Worm (Caenorhabditis elegans) whole organism, L1 larva: ENCODE results near the gene glb-29.

Experiments used
- C04F5.9 ChIP-seq: sonication (generic microtip); optimal IDR thresholded peaks from 2 replicates; lab custom pipeline; 2016; ENCODE audit warnings: missing genetic modification characterization, missing compliant biosample characterization
- C16A3.4 ChIP-seq: fragments of 150-350 bp; optimal IDR thresholded peaks from 2 replicates; lab custom pipeline; 2014; ENCODE audit warnings: missing biosample characterization, missing genetic modification characterization
- C34B4.2 ChIP-seq: sonication (generic microtip); optimal IDR thresholded peaks from 2 replicates; lab custom pipeline; 2017; ENCODE audit warnings: mild to moderate bottlenecking, missing genetic modification characterization, missing compliant biosample characterization
- alr-1 ChIP-seq: fragments of 200-800 bp; sonication (Bioruptor generic); optimal IDR thresholded peaks from 2 replicates; lab custom pipeline; 2018; ENCODE audit warnings: borderline replicate concordance, mild to moderate bottlenecking, missing genetic modification characterization, missing compliant biosample characterization
- aly-2 ChIP-seq: fragments of 150-350 bp; optimal IDR thresholded peaks from 2 replicates; lab custom pipeline; 2014; ENCODE audit warnings: missing biosample characterization, missing genetic modification characterization
- ama-1 ChIP-seq: fragments of 150-350 bp; optimal IDR thresholded peaks from 2 replicates; lab custom pipeline; 2014
- ceh-63 ChIP-seq: fragments of 200-800 bp; sonication (Bioruptor generic); optimal IDR thresholded peaks from 2 replicates; lab custom pipeline; 2018; ENCODE audit warnings: mild to moderate bottlenecking, missing genetic modification characterization, missing compliant biosample characterization
- ceh-8 ChIP-seq: fragments of 200-800 bp; sonication (Bioruptor generic); optimal IDR thresholded peaks from 2 replicates; lab custom pipeline; 2018; ENCODE audit warnings: mild to moderate bottlenecking, missing genetic modification characterization, moderate library complexity, missing compliant biosample characterization
- ceh-82 ChIP-seq, 3 experiments: fragments of 150-350 bp in 1 of 3; sonication (generic microtip) in 2 of 3; optimal IDR thresholded peaks; 2 replicates each; lab custom pipeline; 2014 to 2017; ENCODE audit warnings: missing biosample characterization in 3 of 3, missing genetic modification characterization in 3 of 3
- ceh-90 ChIP-seq: sonication (generic microtip); optimal IDR thresholded peaks from 2 replicates; lab custom pipeline; 2016; ENCODE audit warnings: missing genetic modification characterization, missing compliant biosample characterization
- ces-1 ChIP-seq: fragments of 150-350 bp; optimal IDR thresholded peaks from 2 replicates; lab custom pipeline; 2014; ENCODE audit warnings: missing biosample characterization, missing genetic modification reagents, missing genetic modification characterization
- dsc-1 ChIP-seq: sonication (generic microtip); optimal IDR thresholded peaks from 2 replicates; lab custom pipeline; 2016; ENCODE audit warnings: mild to moderate bottlenecking, missing genetic modification characterization, missing compliant biosample characterization
- efl-1 ChIP-seq, 4 experiments: fragments of 150-350 bp; optimal IDR thresholded peaks in 3 of 4; peaks in 1 of 4; 1 replicate in 1 of 4; 2 replicates in 3 of 4; lab custom pipeline; 2014; ENCODE audit warnings: missing biosample characterization in 2 of 4, missing genetic modification characterization in 2 of 4, missing genetic modification reagents in 2 of 4
- efl-3 ChIP-seq: fragments of 200-800 bp; sonication (Bioruptor generic); optimal IDR thresholded peaks from 2 replicates; lab custom pipeline; 2018; ENCODE audit warnings: mild to moderate bottlenecking, missing genetic modification characterization, missing compliant biosample characterization
- egl-27 ChIP-seq, 2 experiments: fragments of 150-350 bp in 1 of 2; sonication (generic microtip); optimal IDR thresholded peaks; 3 replicates each; lab custom pipeline; 2017 to 2018; ENCODE audit warnings: missing biosample characterization in 2 of 2, missing genetic modification characterization in 2 of 2, missing genetic modification reagents in 2 of 2
- ets-5 ChIP-seq: fragments of 200-800 bp; sonication (Bioruptor generic); IDR thresholded peaks from 2 replicates; pipeline ENCODE4 v1.3.6; 2022; ENCODE audit warnings: missing genetic modification characterization, missing compliant biosample characterization
- fkh-4 ChIP-seq: sonication (generic microtip); optimal IDR thresholded peaks from 2 replicates; lab custom pipeline; 2016; ENCODE audit warnings: missing compliant biosample characterization, missing genetic modification characterization, borderline replicate concordance
- fkh-8 ChIP-seq: sonication (generic microtip); optimal IDR thresholded peaks from 2 replicates; lab custom pipeline; 2016; ENCODE audit warnings: mild to moderate bottlenecking, missing genetic modification characterization, missing compliant biosample characterization
- grh-1 ChIP-seq: fragments of 200-800 bp; sonication (Bioruptor generic); IDR thresholded peaks from 2 replicates; pipeline ENCODE4 v1.3.6; 2022; ENCODE audit warnings: missing genetic modification reagents, missing genetic modification characterization, missing compliant biosample characterization
- hpl-2 ChIP-seq: fragments of 150-350 bp; optimal IDR thresholded peaks from 2 replicates; lab custom pipeline; 2014; ENCODE audit warnings: missing biosample characterization, missing genetic modification reagents, missing genetic modification characterization
- irx-1 ChIP-seq: sonication (generic microtip); optimal IDR thresholded peaks from 2 replicates; lab custom pipeline; 2016; ENCODE audit warnings: missing genetic modification characterization, missing compliant biosample characterization
- isw-1 ChIP-seq: fragments of 200-800 bp; sonication (Bioruptor generic); IDR thresholded peaks from 2 replicates; pipeline ENCODE4 v1.3.6; 2022; ENCODE audit warnings: missing genetic modification characterization, missing compliant biosample characterization
- jun-1 ChIP-seq: fragments of 150-350 bp; optimal IDR thresholded peaks from 2 replicates; lab custom pipeline; 2014; ENCODE audit warnings: missing biosample characterization, missing genetic modification reagents, missing genetic modification characterization
- lin-13 ChIP-seq: fragments of 150-350 bp; optimal IDR thresholded peaks from 2 replicates; lab custom pipeline; 2014; ENCODE audit warnings: missing biosample characterization, missing genetic modification reagents, missing genetic modification characterization
- lin-14 ChIP-seq: fragments of 200-800 bp; sonication (Bioruptor generic); optimal IDR thresholded peaks from 2 replicates; lab custom pipeline; 2018; ENCODE audit warnings: mild to moderate bottlenecking, missing genetic modification characterization, moderate library complexity, missing compliant biosample characterization
- lin-15B ChIP-seq: fragments of 150-350 bp; sonication (generic microtip); optimal IDR thresholded peaks from 3 replicates; lab custom pipeline; 2014; ENCODE audit warnings: missing biosample characterization, missing genetic modification characterization
- lin-39 ChIP-seq: fragments of 150-350 bp; optimal IDR thresholded peaks from 2 replicates; lab custom pipeline; 2014; ENCODE audit warnings: missing biosample characterization, missing genetic modification reagents, missing genetic modification characterization
- mab-9 ChIP-seq: fragments of 200-800 bp; sonication (Bioruptor generic); IDR thresholded peaks from 2 replicates; pipeline ENCODE4 v1.3.6; 2022; ENCODE audit warnings: missing genetic modification reagents, missing genetic modification characterization, missing compliant biosample characterization
- mef-2 ChIP-seq: fragments of 150-350 bp; optimal IDR thresholded peaks from 2 replicates; lab custom pipeline; 2014; ENCODE audit warnings: missing biosample characterization, missing genetic modification characterization
- nhr-28 ChIP-seq: fragments of 150-350 bp; optimal IDR thresholded peaks from 2 replicates; lab custom pipeline; 2014; ENCODE audit warnings: missing biosample characterization, missing genetic modification characterization
- nhr-47 ChIP-seq: sonication (generic microtip); optimal IDR thresholded peaks from 2 replicates; lab custom pipeline; 2016; ENCODE audit warnings: mild to moderate bottlenecking, missing genetic modification characterization, moderate library complexity, missing compliant biosample characterization
- nhr-71 ChIP-seq: sonication (generic microtip); optimal IDR thresholded peaks from 2 replicates; lab custom pipeline; 2016; ENCODE audit warnings: mild to moderate bottlenecking, missing genetic modification characterization, moderate library complexity, missing compliant biosample characterization
- nhr-76 ChIP-seq: sonication (generic microtip); optimal IDR thresholded peaks from 2 replicates; lab custom pipeline; 2017; ENCODE audit warnings: missing biosample characterization, missing genetic modification characterization
- nhr-77 ChIP-seq: fragments of 150-350 bp; optimal IDR thresholded peaks from 2 replicates; lab custom pipeline; 2014; ENCODE audit warnings: missing biosample characterization, missing genetic modification characterization
- nhr-90 ChIP-seq: sonication (generic microtip); optimal IDR thresholded peaks from 2 replicates; lab custom pipeline; 2016; ENCODE audit warnings: mild to moderate bottlenecking, missing genetic modification characterization, missing compliant biosample characterization; ENCODE audit not compliant: poor library complexity
- rnt-1 ChIP-seq: sonication (generic microtip); optimal IDR thresholded peaks from 2 replicates; lab custom pipeline; 2016; ENCODE audit warnings: mild to moderate bottlenecking, missing genetic modification characterization, moderate library complexity, missing compliant biosample characterization
- skn-1 ChIP-seq: fragments of 150-350 bp; optimal IDR thresholded peaks from 2 replicates; lab custom pipeline; 2014; ENCODE audit warnings: missing biosample characterization, missing genetic modification characterization
- sox-4 ChIP-seq: sonication (generic microtip); optimal IDR thresholded peaks from 2 replicates; lab custom pipeline; 2016; ENCODE audit warnings: missing genetic modification characterization, missing compliant biosample characterization
- sptf-1 ChIP-seq: fragments of 150-350 bp; optimal IDR thresholded peaks from 2 replicates; lab custom pipeline; 2014; ENCODE audit warnings: missing biosample characterization, missing genetic modification characterization
- sup-37 ChIP-seq: fragments of 200-800 bp; sonication (Bioruptor generic); optimal IDR thresholded peaks from 2 replicates; lab custom pipeline; 2018; ENCODE audit warnings: mild to moderate bottlenecking, missing genetic modification characterization, missing compliant biosample characterization
- tlp-1 ChIP-seq: fragments of 150-350 bp; optimal IDR thresholded peaks from 2 replicates; lab custom pipeline; 2014; ENCODE audit warnings: missing biosample characterization, missing genetic modification characterization
- unc-130 ChIP-seq: fragments of 150-350 bp; optimal IDR thresholded peaks from 2 replicates; lab custom pipeline; 2017; ENCODE audit warnings: missing biosample characterization, missing genetic modification characterization, inconsistent platforms
- unc-30 ChIP-seq: sonication (generic microtip); optimal IDR thresholded peaks from 2 replicates; lab custom pipeline; 2017; ENCODE audit warnings: missing biosample characterization, missing genetic modification characterization
- unc-86 ChIP-seq: sonication (generic microtip); optimal IDR thresholded peaks from 2 replicates; lab custom pipeline; 2016; ENCODE audit warnings: missing genetic modification characterization, missing compliant biosample characterization
- unc-98 ChIP-seq: fragments of 200-800 bp; sonication (Bioruptor generic); IDR thresholded peaks from 2 replicates; pipeline ENCODE4 v1.3.6; 2022; ENCODE audit warnings: missing genetic modification characterization, missing compliant biosample characterization
- ztf-11 ChIP-seq, 2 experiments: sonication (generic microtip); optimal IDR thresholded peaks; 2 replicates each; lab custom pipeline; 2016 to 2017; ENCODE audit warnings: missing genetic modification characterization in 2 of 2, missing biosample characterization in 1 of 2, missing compliant biosample characterization in 1 of 2

The glb-29 gene

DNA sequence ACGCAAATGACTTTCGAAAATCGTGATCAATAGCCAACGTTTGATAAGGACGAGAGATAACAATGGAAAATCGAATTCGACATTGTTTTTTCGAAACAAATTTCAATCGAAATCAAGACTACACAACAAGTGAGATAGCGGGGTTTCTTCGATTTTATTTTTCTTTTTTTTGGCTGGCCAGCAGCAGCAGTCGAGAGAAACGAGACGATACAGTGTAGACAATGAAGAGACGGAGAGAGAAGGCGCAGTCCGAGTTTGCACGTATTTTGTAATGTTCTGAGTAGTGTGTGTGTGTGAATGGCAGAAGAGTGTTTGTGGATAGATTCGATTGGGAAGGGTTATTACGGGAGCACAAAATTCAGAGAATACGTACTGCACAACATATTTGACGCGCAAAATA, 31.3 kb downstream of the glb-29 start (continued):
- TF ChIP-seq grh-1 (GFP tag; lab: Robert Waterston, UW) (no peak), ceh-90 (tag; lab: Kevin White, UChicago) (no peak), efl-3 (GFP tag; lab: Kevin White, UChicago) (no peak), fkh-4 (tag; lab: Kevin White, UChicago) (no peak), sup-37 (no peak), ceh-82 (tag; optimal IDR thresholded peaks at IDR 0.05; lab: Kevin White, UChicago) (peak in 1 of 3 experiments; percentile 54), rnt-1 (tag; lab: Kevin White, UChicago) (no peak), mef-2 (tag; lab: Kevin White, UChicago) (no peak), alr-1 (no peak)

DNA sequence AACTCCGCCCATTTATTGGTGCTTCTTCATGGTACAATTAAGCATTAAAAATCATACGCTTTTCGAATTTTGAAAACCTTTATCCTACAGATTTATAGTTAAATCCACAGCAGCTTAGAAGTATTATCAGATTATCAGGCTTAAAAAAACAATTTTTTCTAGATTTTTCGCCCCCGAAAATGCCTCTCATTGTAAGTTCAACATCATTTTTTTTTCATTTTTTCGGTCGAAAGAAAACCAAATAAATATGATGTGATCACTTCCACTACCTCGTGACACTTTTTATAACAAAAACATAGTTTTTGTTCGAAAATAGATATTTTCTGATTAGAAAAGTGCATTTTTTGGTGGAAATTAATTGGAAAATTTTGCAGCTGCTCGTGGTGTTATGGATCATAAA, 32.2 kb downstream of the glb-29 start:
- TF ChIP-seq unc-30 (tag; lab: Kevin White, UChicago) (no peak), grh-1 (GFP tag; lab: Robert Waterston, UW) (no peak), fkh-8 (tag; lab: Kevin White, UChicago) (no peak), nhr-71 (tag; lab: Kevin White, UChicago) (peak; percentile 1), jun-1 (tag; lab: Kevin White, UChicago) (no peak), sptf-1 (tag; lab: Kevin White, UChicago) (no peak), dsc-1 (tag; lab: Kevin White, UChicago) (peak; percentile 33), lin-39 (tag; lab: Kevin White, UChicago) (no peak), nhr-47 (tag; lab: Kevin White, UChicago) (no peak), C04F5.9 (tag; lab: Kevin White, UChicago) (no peak), efl-1 (optimal IDR thresholded peaks at IDR 0.05; lab: Kevin White, UChicago) (no peak), efl-1 (GFP tag; optimal IDR thresholded peaks at IDR 0.05 in 1 of 2; lab: Kevin White, UChicago) (peak in 1 of 2 experiments; percentile 5)

DNA sequence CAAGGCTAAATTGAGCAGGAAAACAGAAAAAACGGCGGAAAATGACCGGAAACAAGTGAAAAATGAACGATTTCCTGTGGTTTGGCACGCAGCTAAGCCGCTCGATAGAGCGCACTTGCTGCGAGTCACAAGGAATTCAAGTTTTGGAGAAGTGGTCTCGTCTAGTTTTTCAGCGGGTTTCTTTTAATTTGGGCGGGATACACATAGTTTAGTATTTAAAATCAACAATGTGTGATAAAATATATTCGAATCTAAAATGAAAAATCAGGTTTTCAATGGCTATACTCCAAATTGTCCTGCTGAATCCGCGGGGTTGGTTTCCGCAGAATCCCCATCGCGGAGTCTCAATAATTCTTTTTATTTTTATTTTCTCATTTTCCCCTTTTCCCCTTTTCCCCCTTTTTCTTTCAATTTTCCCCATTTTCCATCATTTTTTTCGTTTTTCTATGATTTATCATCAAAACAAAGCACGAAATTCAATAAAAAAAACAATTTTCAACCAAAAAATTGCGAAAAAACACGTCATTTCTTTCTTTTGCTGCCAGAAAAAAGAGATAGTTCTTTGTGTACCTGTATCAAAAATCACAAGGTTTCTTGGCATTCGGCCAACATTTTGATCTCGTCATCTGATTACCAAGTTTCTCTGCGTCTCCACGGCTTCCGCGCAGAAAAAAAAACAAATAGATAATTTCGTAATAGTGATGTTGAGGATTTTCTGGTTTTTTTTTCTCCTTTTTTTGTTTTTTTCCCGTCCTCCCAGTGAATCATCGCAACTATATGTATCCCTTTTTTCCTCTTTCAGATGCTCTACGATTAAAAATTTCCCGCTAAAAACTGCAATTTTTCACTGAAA, 33.5 kb downstream of the glb-29 start, which contains the start of gene ippk-1:
ippk-1 (plus strand) TSS at position 803 of the 853 bp plus-strand sequence.
- TF ChIP-seq nhr-90 (tag; lab: Kevin White, UChicago), result peak; percentile 48
- TF ChIP-seq isw-1, result peak; percentile 65
- TF ChIP-seq lin-15B (tag; lab: Kevin White, UChicago), result peak; percentile 41
- TF ChIP-seq nhr-77 (tag; lab: Kevin White, UChicago), result peak; percentile 29
- no peak for TF ChIP-seq mef-2 (tag; lab: Kevin White, UChicago)
- TF ChIP-seq ama-1 (lab: Kevin White, UChicago), result no peak
- peak; percentile 25 for TF ChIP-seq dsc-1 (tag; lab: Kevin White, UChicago)
- TF ChIP-seq sup-37, result no peak
- peak; percentile 90 for TF ChIP-seq lin-14
- TF ChIP-seq tlp-1 (tag; lab: Kevin White, UChicago), result no peak
- TF ChIP-seq hpl-2 (GFP tag; lab: Kevin White, UChicago), result no peak
- TF ChIP-seq ces-1, result no peak
- peak; percentile 53 for TF ChIP-seq irx-1 (tag; lab: Kevin White, UChicago)
- no peak for TF ChIP-seq sptf-1 (tag; lab: Kevin White, UChicago)
- TF ChIP-seq aly-2 (tag; lab: Kevin White, UChicago), result no peak
- TF ChIP-seq lin-13 (GFP tag; lab: Kevin White, UChicago), result peak; percentile 50
- no peak for TF ChIP-seq ets-5 (GFP tag; lab: Robert Waterston, UW)
- no peak for TF ChIP-seq nhr-28
- no peak for TF ChIP-seq egl-27 (tag; optimal IDR thresholded peaks at IDR 0.05; lab: Kevin White, UChicago)
- no peak for TF ChIP-seq sox-4 (tag; lab: Kevin White, UChicago)
- no peak for TF ChIP-seq unc-30 (tag; lab: Kevin White, UChicago)
- TF ChIP-seq ceh-90 (tag; lab: Kevin White, UChicago), result peak; percentile 58
- TF ChIP-seq rnt-1 (tag; lab: Kevin White, UChicago), result peak; percentile 80
- TF ChIP-seq mab-9, result no peak
- no peak for TF ChIP-seq nhr-76
- no peak for TF ChIP-seq C34B4.2 (tag; lab: Kevin White, UChicago)
- peak; percentile 44 for TF ChIP-seq C16A3.4
- TF ChIP-seq ceh-8, result no peak
- no peak for TF ChIP-seq ceh-63
- TF ChIP-seq unc-98 (GFP tag; lab: Robert Waterston, UW), result peak; percentile 77
- TF ChIP-seq grh-1 (GFP tag; lab: Robert Waterston, UW), result no peak
- peak in 1 of 2 experiments; percentile 53 for TF ChIP-seq ztf-11 (tag; optimal IDR thresholded peaks at IDR 0.05; lab: Kevin White, UChicago)
- peak; percentile 71 for TF ChIP-seq nhr-47 (tag; lab: Kevin White, UChicago)
- TF ChIP-seq skn-1 (tag; lab: Kevin White, UChicago), result peak; percentile 63
- no peak for TF ChIP-seq unc-130 (tag; lab: Kevin White, UChicago)
- TF ChIP-seq unc-86, result peak; percentile 71
